Worm (Caenorhabditis elegans): ENCODE data around the gene M02H5.8.
A peak's percentile ranks its signal among the peaks of the same experiment; 100 is the strongest.

The M02H5.8 gene

ce11 chrV:497399-497798, 47.6 kb downstream of the M02H5.8 start, which contains the start of gene T01G6.1:
Gene T01G6.1, plus strand, starts transcription at chrV:497699.
- TF ChIP-seq madf-5 (GFP tag; IDR thresholded peaks at IDR 0.05), result no peak
- peak; percentile 22 for TF ChIP-seq aha-1 (tag)

All from whole organism, L4 larva.